Worm (Caenorhabditis elegans): Measurements from ENCODE around the gene hsp-3.

Gene hsp-3

DNA sequence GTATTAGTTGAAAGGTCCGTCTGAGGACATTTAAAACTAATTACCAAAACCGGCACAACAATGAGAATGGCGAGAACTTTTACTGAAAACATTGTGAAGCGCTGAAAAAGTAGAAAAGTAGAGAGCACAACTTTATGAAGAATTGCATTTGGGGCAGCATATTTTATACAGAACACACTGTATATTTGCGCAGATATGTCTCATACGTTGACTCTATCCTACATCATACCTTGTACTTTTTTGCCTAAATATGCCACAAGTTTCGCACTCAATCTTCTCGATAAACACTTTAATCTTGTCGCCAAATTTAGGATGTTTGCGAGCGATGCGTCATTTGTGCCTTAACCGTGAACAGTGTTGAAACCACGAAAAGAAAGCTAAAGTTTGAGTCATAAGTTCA, 11.4 kb upstream of the hsp-3 start, which contains the start of gene C15H9.11:
C15H9.11 (minus strand) TSS at position 101 of the 400 bp plus-strand sequence.
- TF ChIP-seq hlh-6 (tag; optimal IDR thresholded peaks at IDR 0.05) (no peak), ztf-16 (tag; optimal IDR thresholded peaks at IDR 0.05) (no peak)

- TF ChIP-seq che-1 (tag; optimal IDR thresholded peaks at IDR 0.05), result no peak
- no peak for TF ChIP-seq pax-1 (tag; optimal IDR thresholded peaks at IDR 0.05)
- no peak for TF ChIP-seq pros-1 (tag; optimal IDR thresholded peaks at IDR 0.05)
- TF ChIP-seq npax-4 (tag; optimal IDR thresholded peaks at IDR 0.05), result no peak
- TF ChIP-seq ref-2 (tag; optimal IDR thresholded peaks at IDR 0.05), result no peak
- no peak for TF ChIP-seq fkh-10 (GFP tag; optimal IDR thresholded peaks at IDR 0.05)
- no peak for TF ChIP-seq hlh-8 (tag; optimal IDR thresholded peaks at IDR 0.05)
- TF ChIP-seq unc-3 (GFP tag; conservative IDR thresholded peaks at IDR 0.05), result no peak
- no peak for TF ChIP-seq unc-3 (tag; optimal IDR thresholded peaks at IDR 0.05)
- no peak for TF ChIP-seq Y22D7AL.16 (tag; optimal IDR thresholded peaks at IDR 0.05)
- no peak for TF ChIP-seq zip-5 (tag; optimal IDR thresholded peaks at IDR 0.05)
- no peak for TF ChIP-seq lim-6 (tag; optimal IDR thresholded peaks at IDR 0.05)
Measured at ce11 chrX:6100395-6101099, 8.6 kb upstream of the hsp-3 start.

DNA sequence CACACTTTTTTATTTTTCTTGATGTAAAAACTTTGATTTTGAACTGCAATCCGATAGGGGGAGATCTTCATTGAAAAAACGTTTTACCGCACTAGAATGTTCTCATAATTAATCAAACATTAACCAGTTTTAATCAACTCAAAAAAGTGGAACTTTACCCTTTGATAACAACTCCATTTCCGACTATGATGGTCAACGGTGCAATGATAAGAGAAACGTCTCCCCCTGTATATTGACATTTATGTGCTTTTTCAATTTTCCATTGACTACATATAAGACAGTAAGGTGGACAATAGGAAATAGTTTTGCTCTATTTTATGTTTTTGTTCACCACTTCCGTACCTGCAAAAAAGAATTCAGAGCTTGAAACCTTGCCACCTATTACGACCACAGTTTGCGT, 6.5 kb upstream of the hsp-3 start:
- no peak for TF ChIP-seq hlh-6 (tag; optimal IDR thresholded peaks at IDR 0.05)
- TF ChIP-seq elt-2 (tag; optimal IDR thresholded peaks at IDR 0.05), result peak; percentile 47

DNA sequence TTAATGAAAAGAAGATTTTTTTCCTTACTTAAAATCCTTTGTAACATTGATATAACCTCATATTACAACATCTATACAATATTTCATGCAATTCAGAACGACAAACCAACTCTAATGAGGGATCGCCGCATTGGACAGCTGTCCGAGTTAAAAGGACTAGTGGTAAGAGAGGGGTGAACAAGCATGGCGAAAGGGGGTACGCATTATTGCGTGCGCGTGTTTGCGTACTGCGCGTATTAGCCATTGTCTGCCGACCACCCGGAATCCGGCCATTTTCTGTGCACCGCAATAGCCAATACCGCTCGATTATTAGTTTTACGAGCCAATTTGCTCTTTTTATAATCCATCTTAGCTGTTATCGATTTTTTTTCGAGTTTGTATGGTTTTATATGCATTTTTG, 5.6 kb upstream of the hsp-3 start, which contains the start of gene C15H9.4:
C15H9.4 (plus strand) TSS at position 93 of the 400 bp plus-strand sequence.
- TF ChIP-seq ref-2 (tag; optimal IDR thresholded peaks at IDR 0.05) (peak; percentile 23), hlh-8 (tag; optimal IDR thresholded peaks at IDR 0.05) (no peak), sdc-2 (tag; optimal IDR thresholded peaks at IDR 0.05) (peak; percentile 56), tbx-2 (tag; optimal IDR thresholded peaks at IDR 0.05) (peak; percentile 53), unc-55 (GFP tag; optimal IDR thresholded peaks at IDR 0.05) (peak; percentile 31), sox-2 (GFP tag; IDR thresholded peaks at IDR 0.05) (peak; percentile 76), ceh-31 (tag; optimal IDR thresholded peaks at IDR 0.05) (peak; percentile 57), ceh-45 (GFP tag; IDR thresholded peaks at IDR 0.05) (no peak), npax-4 (tag; optimal IDR thresholded peaks at IDR 0.05) (no peak), ceh-14 (tag; optimal IDR thresholded peaks at IDR 0.05) (peak; percentile 40), eyg-1 (tag; optimal IDR thresholded peaks at IDR 0.05) (no peak), pha-2 (tag; optimal IDR thresholded peaks at IDR 0.05) (peak; percentile 71), nfya-1 (tag; optimal IDR thresholded peaks at IDR 0.05) (peak; percentile 74), unc-42 (tag; optimal IDR thresholded peaks at IDR 0.05) (peak; percentile 61), rnt-1 (tag; optimal IDR thresholded peaks at IDR 0.05) (peak; percentile 2), ceh-19 (GFP tag; optimal IDR thresholded peaks at IDR 0.05) (peak; percentile 6), ceh-48 (tag; optimal IDR thresholded peaks at IDR 0.05) (peak; percentile 14)

DNA sequence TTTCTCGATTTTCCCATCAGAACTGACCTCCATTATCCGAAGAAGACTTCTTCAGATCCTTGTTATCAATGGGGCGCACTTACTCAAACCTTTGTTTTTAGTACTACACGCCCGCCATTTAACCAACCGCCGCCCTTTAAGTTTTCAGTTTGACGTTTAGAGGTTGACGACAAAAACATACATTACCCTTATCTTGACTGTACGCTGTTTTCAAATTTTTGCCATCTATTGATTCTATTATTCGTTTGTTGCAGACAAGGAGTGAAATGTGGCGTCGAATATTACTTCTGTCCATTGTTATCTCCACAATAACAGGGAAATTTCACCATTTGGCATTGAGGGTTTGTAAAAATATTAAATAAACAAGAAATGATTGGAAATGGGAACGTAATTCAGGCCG, 1.1 kb upstream of the hsp-3 start, which contains the start of gene C15H9.5:
C15H9.5 (plus strand) TSS at position 255 of the 400 bp plus-strand sequence.
- TF ChIP-seq dmd-4 (tag; optimal IDR thresholded peaks at IDR 0.05; ENCODE audit: borderline replicate concordance) (no peak), zip-5 (tag; optimal IDR thresholded peaks at IDR 0.05) (no peak), nfya-1 (tag; optimal IDR thresholded peaks at IDR 0.05) (peak; percentile 43), T23F11.4 (GFP tag; optimal IDR thresholded peaks at IDR 0.05) (no peak), tbx-7 (tag; optimal IDR thresholded peaks at IDR 0.05) (no peak), ceh-34 (tag; optimal IDR thresholded peaks at IDR 0.05) (no peak), ceh-48 (tag; optimal IDR thresholded peaks at IDR 0.05) (no peak), ceh-31 (tag; optimal IDR thresholded peaks at IDR 0.05) (no peak), unc-55 (GFP tag; optimal IDR thresholded peaks at IDR 0.05) (no peak)

Data from whole organism, late embryonic.